Fruit fly (Drosophila melanogaster) whole organism, adult: ENCODE measurements around the gene Kr-h1.

ENCODE experiments used
- CG33017 ChIP-seq: fragments of 200-800 bp; sonication (Bioruptor generic); optimal IDR thresholded peaks from 2 replicates; lab custom pipeline; 2018; ENCODE audit warnings: missing biosample characterization, mild to moderate bottlenecking, missing genetic modification characterization, moderate library complexity
- CG7045 ChIP-seq: fragments of 200-800 bp; sonication (Bioruptor generic); optimal IDR thresholded peaks from 2 replicates; lab custom pipeline; 2017; ENCODE audit warnings: missing biosample characterization, mild to moderate bottlenecking, missing genetic modification characterization
- Clk ChIP-seq: fragments of 200-800 bp; sonication (Bioruptor generic); optimal IDR thresholded peaks from 2 replicates; lab custom pipeline; 2017; ENCODE audit warnings: missing biosample characterization, missing genetic modification characterization
- Crg-1 ChIP-seq: fragments of 200-800 bp; sonication (Bioruptor generic); optimal IDR thresholded peaks from 2 replicates; lab custom pipeline; 2016; ENCODE audit warnings: missing biosample characterization, missing genetic modification characterization
- Hr96 ChIP-seq: fragments of 200-800 bp; sonication (Bioruptor generic); optimal IDR thresholded peaks from 2 replicates; lab custom pipeline; 2016; ENCODE audit warnings: missing biosample characterization, missing genetic modification characterization
- cnc ChIP-seq, 2 experiments: fragments of >200 bp; optimal IDR thresholded peaks; 2 replicates each; lab custom pipeline; 2017
- kay ChIP-seq: fragments of 200-800 bp; sonication (Bioruptor generic); peaks from one replicate; lab custom pipeline; 2016; ENCODE audit warnings: missing biosample characterization, missing genetic modification characterization, borderline replicate concordance
- ovo ChIP-seq: fragments of 200-800 bp; sonication (Bioruptor generic); optimal IDR thresholded peaks from 2 replicates; lab custom pipeline; 2016; ENCODE audit warnings: missing biosample characterization, missing genetic modification characterization
- pad ChIP-seq: fragments of 200-800 bp; sonication (Bioruptor generic); optimal IDR thresholded peaks from 3 replicates; lab custom pipeline; 2017; ENCODE audit warnings: missing biosample characterization, missing genetic modification characterization, mild to moderate bottlenecking, moderate library complexity, missing genetic modification reagents
- tj ChIP-seq: fragments of 200-800 bp; sonication (Bioruptor generic); optimal IDR thresholded peaks from 3 replicates; lab custom pipeline; 2017; ENCODE audit warnings: missing biosample characterization, mild to moderate bottlenecking, missing genetic modification characterization, moderate library complexity

DNA sequence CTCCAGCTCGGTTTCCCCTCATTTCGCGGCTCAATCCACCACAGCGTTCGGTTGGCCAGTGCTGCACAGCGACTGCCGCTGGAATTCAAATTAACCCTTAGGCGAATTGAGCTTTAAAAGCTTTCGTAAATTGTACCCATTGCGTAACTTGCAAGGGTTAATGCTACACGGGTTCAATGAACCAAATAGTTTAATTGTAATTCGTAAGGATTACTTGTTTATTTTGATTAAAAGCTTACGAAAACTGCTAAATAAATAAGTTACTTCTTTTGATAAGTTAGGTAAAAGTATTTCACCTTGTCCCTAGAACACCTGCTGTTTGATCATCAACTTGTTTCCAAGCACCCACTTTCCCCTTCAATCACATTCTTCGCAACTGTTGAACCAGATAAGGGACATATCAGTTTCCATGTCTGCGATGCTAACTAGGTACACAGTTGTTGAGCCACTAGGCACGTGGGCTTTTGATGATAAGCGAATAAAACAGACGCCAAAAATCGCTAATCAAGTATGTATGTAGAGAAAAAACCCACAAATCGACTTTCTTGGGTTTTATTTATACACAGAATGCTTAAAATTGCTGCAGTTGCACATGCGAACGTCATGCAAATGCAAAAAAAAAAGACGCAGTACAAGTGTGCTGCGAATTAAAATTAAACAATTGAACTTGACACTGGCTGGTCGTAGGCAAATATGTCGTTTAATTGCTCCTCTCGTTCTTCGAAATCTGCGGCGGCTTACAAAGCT lies 36.3 kb upstream of the Kr-h1 start, which contains the start of gene Pfas:
- peak; percentile 89 for TF ChIP-seq Crg-1
- peak; percentile 12 for TF ChIP-seq Clk
- no peak for TF ChIP-seq kay (GFP tag; lab: Kevin White, UChicago)
- peak; percentile 97 for TF ChIP-seq tj (GFP tag; lab: Kevin White, UChicago)
- no peak for TF ChIP-seq cnc (optimal IDR thresholded peaks at IDR 0.05; lab: Kevin White, UChicago)
- peak; percentile 72 for TF ChIP-seq Hr96 (GFP tag; lab: Kevin White, UChicago)
- TF ChIP-seq CG33017 (tag; lab: Kevin White, UChicago) = peak; percentile 76
- TF ChIP-seq CG7045 (GFP tag; lab: Kevin White, UChicago) = peak; percentile 38
- TF ChIP-seq pad (GFP tag; lab: Kevin White, UChicago) = peak; percentile 100
- TF ChIP-seq ovo = no peak
